Worm (Caenorhabditis elegans): Measurements from ENCODE around the gene nas-7.
A peak's percentile ranks its signal among the peaks of the same experiment; 100 is the strongest.

Gene nas-7

DNA sequence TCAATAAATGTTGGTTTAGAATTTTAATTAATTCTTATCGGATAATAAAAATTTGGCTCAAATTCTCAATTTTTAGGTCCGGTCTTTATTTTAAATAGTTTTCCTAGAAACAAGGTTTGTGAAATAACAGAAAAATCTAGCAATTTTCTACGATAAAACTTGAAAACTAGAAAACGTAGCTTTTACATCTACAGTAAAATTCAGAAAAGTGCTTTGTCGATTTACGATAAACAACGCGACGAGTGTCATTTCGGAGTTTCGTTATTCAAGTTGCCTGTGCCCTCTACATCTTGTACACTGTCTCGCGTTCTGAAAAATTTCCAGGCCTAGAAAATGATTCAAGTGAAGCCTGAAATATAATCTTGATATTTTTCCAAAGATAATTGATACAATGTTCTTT lies 45.8 kb downstream of the nas-7 start:
- peak; percentile 17 for TF ChIP-seq efl-1 (GFP tag; optimal IDR thresholded peaks at IDR 0.05)
- peak; percentile 92 for TF ChIP-seq hmg-1.2 (GFP tag; IDR thresholded peaks at IDR 0.05)
- no peak for TF ChIP-seq F55B11.4 (tag; optimal IDR thresholded peaks at IDR 0.05; ENCODE audit: borderline replicate concordance, insufficient read depth)
- no peak for TF ChIP-seq fkh-3 (tag; optimal IDR thresholded peaks at IDR 0.05)
- TF ChIP-seq akir-1 (GFP tag; optimal IDR thresholded peaks at IDR 0.05), result no peak
- TF ChIP-seq T07F8.4 (tag; optimal IDR thresholded peaks at IDR 0.05), result no peak
- TF ChIP-seq Y53F4B.3 (GFP tag; IDR thresholded peaks at IDR 0.05), result no peak
- no peak for TF ChIP-seq ztf-28 (GFP tag; IDR thresholded peaks at IDR 0.05)
- no peak for TF ChIP-seq dpff-1 (tag; optimal IDR thresholded peaks at IDR 0.05)
- TF ChIP-seq tbp1 (GFP tag; optimal IDR thresholded peaks at IDR 0.05), result no peak
- TF ChIP-seq snpc-1.3 (tag; optimal IDR thresholded peaks at IDR 0.05; ENCODE audit: insufficient read depth), result no peak
- TF ChIP-seq snpc-4 (GFP tag; optimal IDR thresholded peaks at IDR 0.05), result no peak
- TF ChIP-seq snpc-4 (tag; optimal IDR thresholded peaks at IDR 0.05), result peak in 1 of 4 experiments; percentile 21
- TF ChIP-seq egl-44 (GFP tag; IDR thresholded peaks at IDR 0.05), result no peak
- no peak for TF ChIP-seq ztf-3 (GFP tag; optimal IDR thresholded peaks at IDR 0.05)
- no peak for TF ChIP-seq lin-26 (GFP tag; IDR thresholded peaks at IDR 0.05)
- peak; percentile 42 for TF ChIP-seq him-1 (tag; optimal IDR thresholded peaks at IDR 0.05)
- TF ChIP-seq xnd-1 (tag; optimal IDR thresholded peaks at IDR 0.05), result peak; percentile 69
- TF ChIP-seq snpc-3.4 (tag; optimal IDR thresholded peaks at IDR 0.05), result peak; percentile 30
- peak; percentile 32; the same call in 1 of the 2 replicates for TF ChIP-seq B0019.2 (GFP tag; conservative IDR thresholded peaks at IDR 0.05)
- peak; percentile 57 for TF ChIP-seq rcor-1 (GFP tag; IDR thresholded peaks at IDR 0.05)
- no peak for TF ChIP-seq ztf-25 (GFP tag; IDR thresholded peaks at IDR 0.05)
- peak; percentile 12 for TF ChIP-seq lsl-1 (GFP tag; optimal IDR thresholded peaks at IDR 0.05)
- TF ChIP-seq lag-1 (GFP tag; IDR thresholded peaks at IDR 0.05), result no peak
- peak; percentile 94 for TF ChIP-seq attf-3 (GFP tag; conservative IDR thresholded peaks at IDR 0.05)
- TF ChIP-seq F52B5.7 (tag; optimal IDR thresholded peaks at IDR 0.05), result no peak
- TF ChIP-seq F57A8.1 (GFP tag; optimal IDR thresholded peaks at IDR 0.05), result no peak
- peak; percentile 93 for TF ChIP-seq madf-6 (GFP tag; IDR thresholded peaks at IDR 0.05)
- TF ChIP-seq nhr-120 (GFP tag; IDR thresholded peaks at IDR 0.05), result no peak
- TF ChIP-seq madf-8 (GFP tag; conservative IDR thresholded peaks at IDR 0.05), result peak; percentile 83
- no peak for TF ChIP-seq D2030.7 (GFP tag; IDR thresholded peaks at IDR 0.05)
- TF ChIP-seq ceh-27 (GFP tag; optimal IDR thresholded peaks at IDR 0.05), result no peak
- no peak for TF ChIP-seq pha-4 (tag; optimal IDR thresholded peaks at IDR 0.05)
- no peak for TF ChIP-seq K12H6.12 (tag; optimal IDR thresholded peaks at IDR 0.05)
- TF ChIP-seq chd-7 (tag; optimal IDR thresholded peaks at IDR 0.05), result no peak

DNA sequence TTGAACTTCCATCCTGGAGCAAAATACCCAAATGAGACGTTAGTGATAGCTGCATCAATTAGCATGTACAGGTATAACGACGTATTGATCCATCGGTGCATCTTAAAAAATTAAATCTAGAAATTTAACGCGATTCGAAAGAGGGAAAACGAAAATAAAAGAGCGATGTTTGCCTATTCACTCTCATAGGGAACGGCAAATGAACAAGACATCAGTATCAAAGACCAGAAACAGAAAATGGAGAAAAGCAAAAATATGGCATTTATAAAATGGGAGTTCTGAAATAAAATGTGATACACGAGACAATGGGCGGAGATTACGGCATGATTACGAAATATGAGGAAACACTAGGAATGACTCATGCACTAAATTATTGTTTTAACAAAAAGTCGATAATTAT lies 46.2 kb downstream of the nas-7 start, which contains the start of gene haf-2:
Gene haf-2 (minus strand): TSS at position 101 of the 400 bp plus-strand sequence.
- no peak for TF ChIP-seq snpc-3.4 (tag; optimal IDR thresholded peaks at IDR 0.05)
- no peak for TF ChIP-seq athp-1 (tag; optimal IDR thresholded peaks at IDR 0.05)
- no peak for TF ChIP-seq cebp-1 (GFP tag; IDR thresholded peaks at IDR 0.05)
- peak; percentile 87 for TF ChIP-seq cebp-1 (tag; optimal IDR thresholded peaks at IDR 0.05)
- no peak for TF ChIP-seq rpc-1 (optimal IDR thresholded peaks at IDR 0.05)
- TF ChIP-seq rpc-1 (tag; optimal IDR thresholded peaks at IDR 0.05), result no peak
- no peak for TF ChIP-seq K12H6.12 (tag; optimal IDR thresholded peaks at IDR 0.05)
- TF ChIP-seq D2030.7 (GFP tag; IDR thresholded peaks at IDR 0.05), result no peak
- no peak for TF ChIP-seq ztf-25 (GFP tag; IDR thresholded peaks at IDR 0.05)
